Worm (Caenorhabditis elegans) whole organism, L4 larva: ENCODE data around the gene irg-4.
"Not testable (repeated sequence)": the region's sequence is repeated elsewhere in the genome, so short reads cannot be mapped to it uniquely, and the experiment has no call there.

Experiments used
- ces-1 ChIP-seq: fragments of 150-350 bp; sonication (generic microtip); optimal IDR thresholded peaks from 4 replicates; lab custom pipeline; 2014; ENCODE audit warnings: missing biosample characterization, missing genetic modification reagents, missing genetic modification characterization
- fos-1 ChIP-seq: fragments of 150-350 bp; optimal IDR thresholded peaks from 2 replicates; lab custom pipeline; 2014; ENCODE audit warnings: missing biosample characterization, missing genetic modification characterization
- gei-8 ChIP-seq: fragments of 200-800 bp; sonication (Bioruptor generic); optimal IDR thresholded peaks from 2 replicates; lab custom pipeline; 2018; ENCODE audit warnings: mild to moderate bottlenecking, missing genetic modification characterization, missing compliant biosample characterization
- nhr-42 ChIP-seq: fragments of 200-800 bp; sonication (Bioruptor generic); IDR thresholded peaks from 2 replicates; pipeline ENCODE4 v1.3.6; 2022; ENCODE audit warnings: missing genetic modification characterization, missing compliant biosample characterization
- spr-1 ChIP-seq: sonication (generic microtip); optimal IDR thresholded peaks from 2 replicates; lab custom pipeline; 2016; ENCODE audit warnings: mild to moderate bottlenecking, missing genetic modification characterization, missing compliant biosample characterization

ce11 chrIV:12478711-12479110 lies 43.1 kb downstream of the irg-4 start, which contains the start of gene igdb-1:
- not testable (repeated sequence) for TF ChIP-seq ces-1; nhr-42; gei-8 (GFP tag; lab: Kevin White, UChicago); fos-1 (tag; lab: Kevin White, UChicago); spr-1 (tag; lab: Kevin White, UChicago)
